Fruit fly (Drosophila melanogaster): Measurements from ENCODE around the gene Adh.

Gene Adh

DNA sequence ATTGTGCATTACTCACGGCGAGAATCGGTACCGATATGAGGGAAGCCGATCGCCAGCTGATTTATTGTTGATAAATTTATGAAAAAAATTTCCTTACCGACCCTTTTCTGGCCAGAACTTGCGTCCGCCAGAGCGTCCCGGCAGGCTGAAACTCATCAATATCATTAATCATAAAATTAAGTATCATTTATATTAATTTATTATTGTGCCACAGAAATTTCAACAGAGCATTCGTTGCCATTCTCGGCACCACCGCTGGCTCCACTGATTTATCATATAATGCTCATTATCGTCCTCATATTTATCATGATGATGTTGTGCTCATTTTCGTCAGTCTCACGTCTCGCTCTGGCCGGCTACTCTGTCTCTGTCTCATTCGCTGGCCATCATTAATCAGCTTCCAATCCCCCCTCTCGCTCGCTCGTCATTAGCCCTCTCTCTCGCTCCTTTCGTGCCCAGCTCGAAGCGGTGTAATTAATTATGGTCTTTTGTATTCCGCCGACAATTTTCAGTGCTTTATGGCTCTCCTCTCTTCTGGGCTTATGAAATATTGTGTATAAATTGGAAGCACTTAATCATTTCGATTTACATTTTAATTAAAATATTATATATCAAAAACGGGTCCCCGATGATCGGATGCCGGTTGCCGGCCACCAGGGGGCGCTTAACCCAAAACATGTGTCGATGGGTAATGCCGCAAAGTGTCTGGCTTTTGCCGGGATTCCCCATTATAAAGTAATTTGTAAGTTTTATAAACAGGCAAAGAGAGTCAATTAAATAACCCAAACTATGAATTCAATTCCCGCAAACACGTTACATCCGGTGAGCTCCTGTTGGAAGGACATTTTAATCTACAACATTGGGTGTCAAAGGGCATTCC, 34.4 kb upstream of the Adh start:
- no peak for TF ChIP-seq CG14655 (GFP tag; optimal IDR thresholded peaks at IDR 0.05)
- no peak for TF ChIP-seq Snoo (tag; optimal IDR thresholded peaks at IDR 0.05)
- no peak for TF ChIP-seq CG34367 (tag; optimal IDR thresholded peaks at IDR 0.05)
- TF ChIP-seq rn (GFP tag; IDR thresholded peaks at IDR 0.05), result no peak
- no peak for TF ChIP-seq CG8301 (tag; optimal IDR thresholded peaks at IDR 0.05)

DNA sequence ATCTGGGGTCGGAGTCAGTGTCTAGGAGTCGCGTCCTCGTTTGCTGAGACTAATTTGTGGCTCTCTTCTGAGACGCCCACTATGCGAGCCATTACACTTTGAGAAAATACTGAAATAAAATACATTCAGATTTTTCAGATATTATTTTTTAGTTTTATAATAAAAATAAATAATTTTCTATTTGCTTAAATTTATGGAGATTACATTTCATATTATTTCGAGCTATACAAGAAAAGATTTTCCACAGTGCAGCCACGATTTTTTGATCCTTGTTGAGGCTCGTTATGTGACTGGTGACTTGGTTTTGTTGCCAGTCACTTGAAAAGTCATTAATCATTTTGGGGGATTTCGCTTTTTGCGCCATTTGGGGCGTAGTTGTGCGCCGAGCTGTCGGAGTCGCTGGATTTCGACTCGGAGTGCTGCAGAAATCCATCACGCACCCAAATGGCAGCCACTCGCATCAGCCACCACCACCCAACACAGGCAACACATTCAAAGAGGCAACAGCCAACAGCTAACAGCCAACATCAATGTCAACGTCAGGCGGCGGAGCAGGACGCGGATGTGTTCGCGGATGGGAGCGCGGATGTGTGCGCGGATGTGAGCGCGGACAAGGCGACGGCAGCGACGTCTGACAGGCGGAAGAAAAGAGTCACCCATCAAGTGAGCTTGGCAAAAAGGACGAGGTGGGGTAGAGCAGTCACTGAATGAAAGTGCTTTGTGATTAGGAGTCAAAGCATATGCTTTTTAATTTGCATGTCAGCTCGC, 28.5 kb upstream of the Adh start:
- TF ChIP-seq CG14655 (GFP tag; optimal IDR thresholded peaks at IDR 0.05), result peak; percentile 60
- TF ChIP-seq CG12605 (GFP tag; IDR thresholded peaks at IDR 0.05), result no peak
- TF ChIP-seq CG8301 (tag; optimal IDR thresholded peaks at IDR 0.05), result peak; percentile 37
- peak; percentile 57 for TF ChIP-seq CG17806 (tag; optimal IDR thresholded peaks at IDR 0.05)
- TF ChIP-seq Pif1A (GFP tag; optimal IDR thresholded peaks at IDR 0.05), result peak; percentile 21
- TF ChIP-seq EcR (GFP tag; optimal IDR thresholded peaks at IDR 0.05), result no peak
- no peak for TF ChIP-seq Ets98B (GFP tag; IDR thresholded peaks at IDR 0.05)
- peak; percentile 67 for TF ChIP-seq CG8159 (tag; optimal IDR thresholded peaks at IDR 0.05)
- TF ChIP-seq CG34367 (tag; optimal IDR thresholded peaks at IDR 0.05), result peak; percentile 19
- peak; percentile 40 for TF ChIP-seq CG15710 (tag; optimal IDR thresholded peaks at IDR 0.05)
- no peak for TF ChIP-seq CG13204 (GFP tag; optimal IDR thresholded peaks at IDR 0.05)
- TF ChIP-seq fd96Ca (GFP tag; IDR thresholded peaks at IDR 0.05), result no peak
- no peak for TF ChIP-seq D1 (tag; optimal IDR thresholded peaks at IDR 0.05)
- peak; percentile 54 for TF ChIP-seq CG9948 (tag; optimal IDR thresholded peaks at IDR 0.05)
- TF ChIP-seq CG4496 (GFP tag; IDR thresholded peaks at IDR 0.05), result 0 out of 3 replicates have a peak, but pooled peaks have one; percentile 28

DNA sequence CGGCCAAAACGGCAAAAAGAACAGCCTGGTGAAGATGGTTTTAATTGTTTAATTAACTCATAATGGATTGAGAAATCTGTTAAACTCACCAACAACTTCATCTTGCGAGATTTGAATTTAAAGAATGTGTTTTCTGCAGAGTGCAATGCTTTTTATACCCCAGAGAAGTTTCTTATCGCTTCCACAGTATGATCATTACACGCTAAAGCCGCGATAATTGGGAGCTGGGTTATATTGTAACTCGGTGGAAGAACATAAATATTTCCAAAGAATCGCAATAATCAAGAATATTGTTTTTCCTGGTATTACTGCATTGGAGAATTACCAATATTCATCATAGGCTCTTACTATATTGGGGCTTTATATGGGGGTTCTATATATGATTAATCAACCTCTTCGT, 27.2 kb upstream of the Adh start, which contains the start of gene CG42680:
Gene CG42680 (minus strand): TSS at position 101 of the 400 bp plus-strand sequence.
- TF ChIP-seq CG12605 (GFP tag; IDR thresholded peaks at IDR 0.05) (no peak), CG13204 (GFP tag; optimal IDR thresholded peaks at IDR 0.05) (no peak), CG8301 (tag; optimal IDR thresholded peaks at IDR 0.05) (no peak), CG34367 (tag; optimal IDR thresholded peaks at IDR 0.05) (no peak), Pif1B (GFP tag; optimal IDR thresholded peaks at IDR 0.05) (no peak), D1 (tag; optimal IDR thresholded peaks at IDR 0.05) (no peak), Ets98B (GFP tag; IDR thresholded peaks at IDR 0.05) (no peak)

DNA sequence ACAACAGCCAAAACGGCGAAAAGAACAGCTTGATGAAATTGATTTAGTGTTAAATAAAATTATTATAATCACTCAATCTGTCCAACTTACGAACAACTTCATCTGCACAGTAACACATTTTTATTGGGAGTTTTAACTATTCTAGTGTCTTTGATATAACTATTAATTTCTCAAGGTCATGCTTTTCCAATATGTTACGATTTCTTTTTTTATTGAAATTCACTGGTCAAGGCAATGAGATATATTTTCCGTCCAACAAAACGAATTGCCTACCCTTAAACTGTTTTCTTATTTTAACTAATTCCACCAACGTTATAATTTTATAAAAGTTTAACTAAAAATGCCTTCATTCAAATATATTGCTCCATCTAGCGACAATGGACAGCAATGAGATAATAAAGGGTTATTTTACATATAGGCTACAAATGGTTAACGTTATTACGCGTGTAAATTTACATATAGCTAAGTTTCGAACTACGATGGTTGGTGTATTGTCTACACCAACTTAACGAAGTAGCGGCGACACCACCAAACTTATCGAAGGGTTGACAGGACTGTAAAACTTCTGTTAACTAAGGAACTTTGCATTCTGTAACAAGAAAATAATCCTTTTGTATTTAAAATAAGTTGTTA, 26.6 kb upstream of the Adh start:
- TF ChIP-seq CG12605 (GFP tag; IDR thresholded peaks at IDR 0.05) (no peak), CG32121 (GFP tag; IDR thresholded peaks at IDR 0.05) (no peak), Snoo (tag; optimal IDR thresholded peaks at IDR 0.05) (no peak), EcR (GFP tag; optimal IDR thresholded peaks at IDR 0.05) (no peak), CG13204 (GFP tag; optimal IDR thresholded peaks at IDR 0.05) (no peak), CG4496 (GFP tag; IDR thresholded peaks at IDR 0.05) (no peak), CG14655 (GFP tag; optimal IDR thresholded peaks at IDR 0.05) (no peak), CG10348 (GFP tag; IDR thresholded peaks at IDR 0.05) (no peak), D1 (tag; optimal IDR thresholded peaks at IDR 0.05) (no peak), rn (GFP tag; IDR thresholded peaks at IDR 0.05) (no peak), CG8159 (tag; optimal IDR thresholded peaks at IDR 0.05) (no peak), CG9948 (tag; optimal IDR thresholded peaks at IDR 0.05) (no peak), CG17806 (tag; optimal IDR thresholded peaks at IDR 0.05) (no peak), CG8301 (tag; optimal IDR thresholded peaks at IDR 0.05) (no peak), Pif1A (GFP tag; optimal IDR thresholded peaks at IDR 0.05) (no peak), Pif1B (GFP tag; optimal IDR thresholded peaks at IDR 0.05) (no peak), CG15710 (tag; optimal IDR thresholded peaks at IDR 0.05) (no peak), gl (tag; optimal IDR thresholded peaks at IDR 0.05) (no peak), Ets98B (GFP tag; IDR thresholded peaks at IDR 0.05) (no peak)

DNA sequence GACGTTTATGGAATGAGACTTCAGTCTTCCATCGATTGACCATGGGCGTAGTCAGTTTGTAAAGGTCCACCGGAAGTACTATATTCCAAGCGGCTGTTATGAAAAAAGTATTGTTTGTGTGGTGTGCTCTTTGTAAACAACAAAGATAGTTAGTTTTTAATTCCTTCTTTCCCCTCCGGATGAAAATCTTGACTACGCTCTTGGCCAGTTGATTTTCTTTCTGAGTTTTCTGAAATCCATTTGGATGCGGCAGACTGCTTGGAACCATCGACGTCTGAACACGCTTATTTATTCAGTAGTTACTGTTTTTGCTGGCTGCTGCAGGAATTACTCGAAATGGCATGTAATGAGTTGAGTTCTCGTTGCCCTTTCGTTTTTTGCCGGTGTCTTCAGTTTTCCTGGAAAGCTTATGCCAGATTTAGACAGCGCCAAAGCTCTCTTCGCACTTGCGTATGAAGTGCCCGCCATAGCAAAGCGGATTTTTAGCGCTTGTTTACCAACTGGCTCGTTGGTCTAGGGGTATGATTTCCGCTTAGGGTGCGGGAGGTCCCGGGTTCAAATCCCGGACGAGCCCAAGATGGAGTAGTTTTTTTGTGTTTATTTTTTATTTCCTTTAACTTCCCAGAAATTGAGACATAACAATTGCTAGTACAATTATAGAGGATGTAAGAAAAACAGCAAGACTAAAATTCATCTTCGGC, 16.8 kb upstream of the Adh start:
- peak; percentile 23 for TF ChIP-seq EcR (GFP tag; optimal IDR thresholded peaks at IDR 0.05)
- peak; percentile 71 for TF ChIP-seq CG15710 (tag; optimal IDR thresholded peaks at IDR 0.05)
- no peak for TF ChIP-seq CG32121 (GFP tag; IDR thresholded peaks at IDR 0.05)
- peak; percentile 73 for TF ChIP-seq CG17806 (tag; optimal IDR thresholded peaks at IDR 0.05)
- TF ChIP-seq fd96Ca (GFP tag; IDR thresholded peaks at IDR 0.05), result peak; percentile 61; the same call in 2 of the 3 replicates
- peak; percentile 34 for TF ChIP-seq gl (tag; optimal IDR thresholded peaks at IDR 0.05)
- peak; percentile 74 for TF ChIP-seq CG8159 (tag; optimal IDR thresholded peaks at IDR 0.05)
- TF ChIP-seq CG34367 (tag; optimal IDR thresholded peaks at IDR 0.05), result peak; percentile 60
- TF ChIP-seq Pif1B (GFP tag; optimal IDR thresholded peaks at IDR 0.05), result peak; percentile 63
- peak; percentile 62 for TF ChIP-seq CG4496 (GFP tag; IDR thresholded peaks at IDR 0.05)
- TF ChIP-seq rn (GFP tag; IDR thresholded peaks at IDR 0.05), result 0 out of 2 replicates have a peak, but pooled peaks have one; percentile 15
- no peak for TF ChIP-seq CG10348 (GFP tag; IDR thresholded peaks at IDR 0.05)
- TF ChIP-seq D1 (tag; optimal IDR thresholded peaks at IDR 0.05), result peak; percentile 49
- peak; percentile 46 for TF ChIP-seq Snoo (tag; optimal IDR thresholded peaks at IDR 0.05)
- TF ChIP-seq Pif1A (GFP tag; optimal IDR thresholded peaks at IDR 0.05), result peak; percentile 71
- no peak for TF ChIP-seq Ets98B (GFP tag; IDR thresholded peaks at IDR 0.05)
- no peak for TF ChIP-seq CG13204 (GFP tag; optimal IDR thresholded peaks at IDR 0.05)
- TF ChIP-seq CG9948 (tag; optimal IDR thresholded peaks at IDR 0.05), result peak; percentile 70
- peak; percentile 57 for TF ChIP-seq CG8301 (tag; optimal IDR thresholded peaks at IDR 0.05)
- TF ChIP-seq CG14655 (GFP tag; optimal IDR thresholded peaks at IDR 0.05), result peak; percentile 61
- TF ChIP-seq CG12605 (GFP tag; IDR thresholded peaks at IDR 0.05), result no peak

Measured in whole organism, pupa.